Fruit fly (Drosophila melanogaster): ENCODE results near the gene CG13293.

Gene CG13293

dm6 chr3L:6059062-6059708, 23.5 kb upstream of the CG13293 start, which contains the start of gene CG6592 (continued):
- TF ChIP-seq aop (GFP tag; IDR thresholded peaks at IDR 0.05) (peak; percentile 40; the same call in 1 of the 2 replicates), Side (GFP tag; optimal IDR thresholded peaks at IDR 0.05) (no peak), sim (GFP tag; IDR thresholded peaks at IDR 0.05) (0 out of 2 replicates have a peak, but pooled peaks have one; percentile 33), NC2β (GFP tag; optimal IDR thresholded peaks at IDR 0.05) (peak; percentile 69), stwl (tag; optimal IDR thresholded peaks at IDR 0.05) (peak; percentile 91), CG1529 (GFP tag; optimal IDR thresholded peaks at IDR 0.05) (peak; percentile 13), CG1024 (GFP tag; IDR thresholded peaks at IDR 0.05) (peak; percentile 16; the same call in 1 of the 2 replicates), BEAF-32 (GFP tag; optimal IDR thresholded peaks at IDR 0.05) (peak; percentile 11), dm (GFP tag; optimal IDR thresholded peaks at IDR 0.05) (peak; percentile 28), CG15696 (tag; optimal IDR thresholded peaks at IDR 0.05) (peak; percentile 57), Dfd (GFP tag; optimal IDR thresholded peaks at IDR 0.05) (peak in 1 of 2 experiments; percentile 70), CG6254 (GFP tag; optimal IDR thresholded peaks at IDR 0.05) (no peak), CG9215 (GFP tag; IDR thresholded peaks at IDR 0.05) (no peak), row (GFP tag; IDR thresholded peaks at IDR 0.05) (no peak), CG34224 (GFP tag; IDR thresholded peaks at IDR 0.05; ENCODE audit: partially characterized antibody) (no peak), Meics (GFP tag; optimal IDR thresholded peaks at IDR 0.05) (no peak), Vsx1 (GFP tag; optimal IDR thresholded peaks at IDR 0.05) (no peak), h (optimal IDR thresholded peaks at IDR 0.05) (no peak), Lim3 (GFP tag; IDR thresholded peaks at IDR 0.05) (no peak), sc (optimal IDR thresholded peaks at IDR 0.05) (no peak), sc (GFP tag; optimal IDR thresholded peaks at IDR 0.05) (peak; percentile 39), Drgx (GFP tag; IDR thresholded peaks at IDR 0.05) (no peak), CG17328 (GFP tag; IDR thresholded peaks at IDR 0.05) (peak; percentile 76), YL-1 (GFP tag; optimal IDR thresholded peaks at IDR 0.05) (peak; percentile 34), CG8478 (optimal IDR thresholded peaks at IDR 0.05) (peak; percentile 82), wdn (GFP tag; IDR thresholded peaks at IDR 0.05) (no peak), CG4404 (GFP tag; IDR thresholded peaks at IDR 0.05) (peak; percentile 49), Nf-YC (tag; optimal IDR thresholded peaks at IDR 0.05) (no peak), Stat92E (GFP tag; optimal IDR thresholded peaks at IDR 0.05) (no peak), zfh1 (GFP tag; IDR thresholded peaks at IDR 0.05) (peak; percentile 61; the same call in 1 of the 3 replicates), run (tag; optimal IDR thresholded peaks at IDR 0.05) (no peak), GATAe (GFP tag; conservative IDR thresholded peaks at IDR 0.05) (no peak), dan (GFP tag; IDR thresholded peaks at IDR 0.05) (no peak), CG15011 (GFP tag; optimal IDR thresholded peaks at IDR 0.05) (no peak), prd (optimal IDR thresholded peaks at IDR 0.05) (no peak), prd (GFP tag; IDR thresholded peaks at IDR 0.05) (peak; percentile 76), CG10431 (GFP tag; optimal IDR thresholded peaks at IDR 0.05) (peak; percentile 3), CG8290 (GFP tag; optimal IDR thresholded peaks at IDR 0.05) (peak; percentile 81), CG8290 (tag; optimal IDR thresholded peaks at IDR 0.05) (peak; percentile 60 to 84), CG15479 (GFP tag; optimal IDR thresholded peaks at IDR 0.05) (peak; percentile 25), insv (GFP tag; optimal IDR thresholded peaks at IDR 0.05) (peak in 1 of 2 experiments; percentile 22), Ssrp (tag; optimal IDR thresholded peaks at IDR 0.05) (peak; percentile 20), Eip74EF (GFP tag; optimal IDR thresholded peaks at IDR 0.05) (peak in 1 of 2 experiments; percentile 24), CG4707 (GFP tag; optimal IDR thresholded peaks at IDR 0.05) (no peak), trh (GFP tag; optimal IDR thresholded peaks at IDR 0.05) (peak; percentile 16), ab (GFP tag; optimal IDR thresholded peaks at IDR 0.05) (no peak), MTF-1 (GFP tag; optimal IDR thresholded peaks at IDR 0.05; ENCODE audit: borderline replicate concordance) (no peak), grn (GFP tag; optimal IDR thresholded peaks at IDR 0.05) (no peak), CG11247 (GFP tag; IDR thresholded peaks at IDR 0.05) (no peak), eve (GFP tag; optimal IDR thresholded peaks at IDR 0.05) (no peak), CG30020 (tag; optimal IDR thresholded peaks at IDR 0.05) (no peak)
